Worm (Caenorhabditis elegans): ENCODE data around the gene tph-1.

Gene tph-1

DNA sequence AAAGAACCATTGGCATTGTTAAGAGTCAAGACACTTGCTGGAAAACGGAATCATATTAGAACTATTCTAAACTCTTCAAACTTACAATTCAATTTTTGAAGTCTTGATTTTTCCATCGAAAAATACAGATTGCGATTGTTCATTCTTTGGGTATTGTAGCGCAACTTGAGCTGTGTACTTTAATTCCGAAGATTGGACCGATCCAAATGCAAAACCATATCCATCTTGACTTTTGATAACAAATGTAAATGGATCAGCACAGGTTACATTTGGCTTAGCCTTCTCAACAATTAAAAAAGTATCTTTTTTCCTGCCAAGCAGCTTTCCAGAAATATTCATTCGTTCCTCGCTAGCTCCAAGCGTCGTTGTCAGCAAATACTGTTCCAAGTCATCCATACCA is 11.7 kb downstream of the tph-1 start:
- TF ChIP-seq mab-5 (tag; optimal IDR thresholded peaks at IDR 0.05) (no peak), blmp-1 (tag; optimal IDR thresholded peaks at IDR 0.05) (no peak), pha-4 (tag; optimal IDR thresholded peaks at IDR 0.05) (no peak)

DNA sequence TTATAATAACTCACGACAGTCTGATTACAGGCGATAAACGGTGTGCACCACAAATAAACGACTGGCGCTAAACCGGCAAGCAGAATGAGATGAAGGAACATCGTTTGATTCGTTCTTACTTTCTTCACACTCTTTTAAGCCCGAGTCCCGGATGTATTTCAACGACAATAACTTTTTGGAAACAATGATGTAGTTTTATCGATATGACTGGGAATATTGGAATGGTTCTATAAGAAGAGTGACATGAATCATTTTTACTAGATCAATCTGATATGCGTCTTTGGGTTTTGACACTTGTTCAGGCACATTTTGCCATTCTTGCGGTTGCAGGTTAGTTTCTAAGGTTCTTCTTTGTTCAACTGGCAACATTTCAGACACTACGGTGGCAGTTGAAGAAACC is 12.4 kb downstream of the tph-1 start, which contains the start of the genes ZK1290.11 and ZK1290.1:
Gene ZK1290.11 (minus strand): TSS at position 101 of the 400 bp plus-strand sequence.
Gene ZK1290.1 (plus strand): TSS at position 271 of the 400 bp plus-strand sequence.
- TF ChIP-seq nhr-2 (tag; optimal IDR thresholded peaks at IDR 0.05) (no peak), mls-2 (tag; optimal IDR thresholded peaks at IDR 0.05) (no peak), hlh-1 (tag; optimal IDR thresholded peaks at IDR 0.05) (no peak), nhr-28 (tag; optimal IDR thresholded peaks at IDR 0.05) (no peak), blmp-1 (tag; optimal IDR thresholded peaks at IDR 0.05) (no peak), lsy-2 (tag; optimal IDR thresholded peaks at IDR 0.05) (no peak), nhr-237 (tag; optimal IDR thresholded peaks at IDR 0.05) (no peak), snpc-4 (tag; optimal IDR thresholded peaks at IDR 0.05) (no peak), M03D4.4 (tag; optimal IDR thresholded peaks at IDR 0.05) (no peak), unc-39 (tag; optimal IDR thresholded peaks at IDR 0.05) (no peak), cnd-1 (tag; optimal IDR thresholded peaks at IDR 0.05) (no peak), bed-3 (GFP tag; optimal IDR thresholded peaks at IDR 0.05) (no peak), flh-1 (GFP tag; optimal IDR thresholded peaks at IDR 0.05) (no peak), ham-2 (GFP tag; optimal IDR thresholded peaks at IDR 0.05) (no peak), ztf-11 (tag; optimal IDR thresholded peaks at IDR 0.05) (no peak), unc-62 (GFP tag; optimal IDR thresholded peaks at IDR 0.05) (no peak), sptf-1 (tag; optimal IDR thresholded peaks at IDR 0.05) (no peak)

DNA sequence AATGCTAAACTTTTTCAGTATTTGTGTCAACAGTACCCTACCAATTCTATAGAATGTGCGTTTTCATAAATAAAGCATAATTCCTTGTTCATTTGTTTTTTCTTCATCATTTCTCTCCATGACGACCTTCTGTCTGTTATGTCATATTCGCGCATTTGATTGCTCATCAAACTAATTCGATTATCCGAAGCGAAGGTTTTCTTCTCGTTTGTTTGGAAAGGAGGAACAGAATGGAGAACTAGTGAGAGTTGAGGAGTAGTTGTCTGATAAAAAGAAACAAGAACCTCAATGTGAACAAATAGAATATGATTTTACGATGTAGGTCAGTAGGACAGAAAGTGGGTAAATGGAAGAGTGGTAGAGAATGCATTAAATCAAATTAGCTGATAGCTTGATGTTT is 13.5 kb downstream of the tph-1 start:
- TF ChIP-seq lsy-2 (tag; optimal IDR thresholded peaks at IDR 0.05), result no peak
- TF ChIP-seq sptf-1 (tag; optimal IDR thresholded peaks at IDR 0.05), result no peak
- TF ChIP-seq elt-1 (tag; optimal IDR thresholded peaks at IDR 0.05; ENCODE audit: borderline replicate concordance, insufficient read depth), result no peak
- no peak for TF ChIP-seq mep-1 (tag; optimal IDR thresholded peaks at IDR 0.05)
- peak; percentile 40 for TF ChIP-seq ces-1 (GFP tag; optimal IDR thresholded peaks at IDR 0.05)

DNA sequence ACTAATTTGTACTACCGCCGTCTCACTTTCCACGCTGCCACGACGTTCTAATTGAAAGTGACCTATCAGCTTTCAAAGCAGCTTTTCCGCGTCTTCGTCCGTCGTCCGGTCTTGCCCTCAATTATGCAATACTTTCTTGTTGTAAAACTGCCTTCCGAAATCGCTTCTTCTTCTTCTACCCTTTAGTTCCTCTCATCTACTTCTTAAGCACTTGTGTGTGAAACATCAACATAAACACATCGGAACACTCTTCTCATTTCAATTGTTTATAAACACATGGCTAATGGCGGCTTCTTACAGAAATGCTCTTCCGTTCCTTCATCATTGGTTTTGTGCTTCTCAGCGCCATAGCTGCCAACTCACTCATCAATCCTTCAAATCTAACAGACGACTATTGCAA is 21.2 kb downstream of the tph-1 start, which contains the start of gene F35D2.3:
Gene F35D2.3 (plus strand): TSS at position 301 of the 400 bp plus-strand sequence.
- TF ChIP-seq ztf-11 (tag; optimal IDR thresholded peaks at IDR 0.05), result no peak
- no peak for TF ChIP-seq lin-13 (tag; optimal IDR thresholded peaks at IDR 0.05)
- no peak for TF ChIP-seq hlh-1 (tag; optimal IDR thresholded peaks at IDR 0.05)
- TF ChIP-seq nhr-28 (tag; optimal IDR thresholded peaks at IDR 0.05), result no peak
- TF ChIP-seq unc-62 (GFP tag; optimal IDR thresholded peaks at IDR 0.05), result no peak
- no peak for TF ChIP-seq drap-1 (GFP tag; optimal IDR thresholded peaks at IDR 0.05)
- no peak for TF ChIP-seq nhr-237 (tag; optimal IDR thresholded peaks at IDR 0.05)
- TF ChIP-seq elt-3 (tag; optimal IDR thresholded peaks at IDR 0.05), result no peak
- TF ChIP-seq sem-2 (GFP tag; optimal IDR thresholded peaks at IDR 0.05), result no peak
- TF ChIP-seq mab-5 (tag; optimal IDR thresholded peaks at IDR 0.05), result no peak
- no peak for TF ChIP-seq unc-39 (tag; optimal IDR thresholded peaks at IDR 0.05)
- TF ChIP-seq pha-4 (tag; optimal IDR thresholded peaks at IDR 0.05), result no peak

DNA sequence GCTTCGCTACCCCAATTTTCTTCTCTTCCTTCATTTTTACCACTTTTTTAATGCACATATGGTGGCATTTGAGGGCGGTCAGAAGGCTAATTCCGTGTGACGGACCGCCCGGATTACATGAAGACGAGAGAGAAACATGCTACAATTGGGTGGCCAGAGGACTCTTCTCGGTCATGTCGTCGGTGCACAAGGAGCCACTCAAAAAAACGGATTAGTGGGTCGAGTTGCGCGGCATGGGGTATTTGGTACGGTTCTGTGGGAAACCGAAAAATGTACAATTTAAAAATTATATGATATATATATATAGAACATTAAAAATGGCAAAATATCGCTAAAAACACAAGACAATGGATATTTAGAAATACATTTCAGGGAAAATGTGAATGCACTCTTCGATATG is 21.7 kb downstream of the tph-1 start:
- no peak for TF ChIP-seq ceh-83 (GFP tag; optimal IDR thresholded peaks at IDR 0.05)
- TF ChIP-seq unc-62 (GFP tag; optimal IDR thresholded peaks at IDR 0.05), result no peak
- peak; percentile 87 for TF ChIP-seq nhr-2 (tag; optimal IDR thresholded peaks at IDR 0.05)
- TF ChIP-seq lin-13 (tag; optimal IDR thresholded peaks at IDR 0.05), result no peak
- TF ChIP-seq mep-1 (tag; optimal IDR thresholded peaks at IDR 0.05), result no peak
- no peak for TF ChIP-seq elt-1 (tag; optimal IDR thresholded peaks at IDR 0.05; ENCODE audit: borderline replicate concordance, insufficient read depth)
- TF ChIP-seq unc-39 (tag; optimal IDR thresholded peaks at IDR 0.05), result no peak

DNA sequence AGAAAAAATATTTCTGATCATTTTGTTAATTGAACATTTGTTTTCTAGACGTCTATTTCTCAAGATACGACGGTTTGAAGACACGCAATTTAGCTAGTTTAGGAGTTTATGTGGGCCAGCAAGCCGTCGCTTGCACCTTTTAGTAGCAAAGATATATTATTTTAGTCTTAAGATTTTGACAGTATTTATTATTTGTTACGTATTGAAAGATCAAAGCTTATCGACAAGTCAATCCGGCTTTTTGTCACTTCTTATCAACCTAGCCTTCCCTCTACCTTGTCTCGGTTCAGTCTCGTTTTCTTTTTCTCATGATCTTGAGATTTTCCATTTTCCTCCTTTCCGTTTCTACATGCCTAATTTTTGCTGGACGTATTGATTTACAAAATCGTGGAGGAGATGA is 25.0 kb downstream of the tph-1 start, which contains the start of gene F35D2.2:
Gene F35D2.2 (plus strand): TSS at position 301 of the 400 bp plus-strand sequence.
- TF ChIP-seq lin-32 (GFP tag; optimal IDR thresholded peaks at IDR 0.05), result no peak
- TF ChIP-seq ceh-43 (GFP tag; optimal IDR thresholded peaks at IDR 0.05), result no peak
- TF ChIP-seq zip-8 (tag; optimal IDR thresholded peaks at IDR 0.05), result no peak
- no peak for TF ChIP-seq nhr-76 (tag; optimal IDR thresholded peaks at IDR 0.05)

Measured in whole organism, mixed stage, embryonic.